Worm (Caenorhabditis elegans): ENCODE results near the gene F47B8.8.

ce11 chrV:14317621-14318020, 13.9 kb upstream of the F47B8.8 start:
- TF ChIP-seq Y116A8C.19 (tag; optimal IDR thresholded peaks at IDR 0.05; ENCODE audit: borderline replicate concordance) = no peak
- TF ChIP-seq fos-1 (tag; optimal IDR thresholded peaks at IDR 0.05) = no peak
- TF ChIP-seq snpc-4 (tag; optimal IDR thresholded peaks at IDR 0.05) = no peak
- TF ChIP-seq nhr-90 (tag; optimal IDR thresholded peaks at IDR 0.05; ENCODE audit: poor library complexity) = no peak
- no peak for TF ChIP-seq sox-4 (tag; optimal IDR thresholded peaks at IDR 0.05)
- no peak for TF ChIP-seq ama-1 (optimal IDR thresholded peaks at IDR 0.05)
- TF ChIP-seq fkh-10 (GFP tag; optimal IDR thresholded peaks at IDR 0.05) = no peak

Data from whole organism, L1 larva.